Worm (Caenorhabditis elegans) whole organism, L4/young adult: ENCODE results near the gene M01G5.1.

Experiments
- W03F9.2 ChIP-seq: fragments of 150-350 bp; optimal IDR thresholded peaks from 2 replicates; lab custom pipeline; 2014; ENCODE audit warnings: missing biosample characterization, missing genetic modification characterization
- dao-5 ChIP-seq: sonication (generic microtip); optimal IDR thresholded peaks from 2 replicates; lab custom pipeline; 2016; ENCODE audit warnings: missing genotype, missing genetic modification characterization, moderate library complexity, missing compliant biosample characterization
- him-1 ChIP-seq: sonication (generic microtip); optimal IDR thresholded peaks from 2 replicates; lab custom pipeline; 2016; ENCODE audit warnings: missing genotype, missing genetic modification reagents, missing genetic modification characterization, missing compliant biosample characterization

- TF ChIP-seq him-1 (tag; lab: Kevin White, UChicago) (no peak), W03F9.2 (tag; lab: Kevin White, UChicago) (no peak), dao-5 (tag; lab: Kevin White, UChicago) (no peak)
Measured at ce11 chrIII:1483407-1483806, 12.8 kb upstream of the M01G5.1 start, which contains the start of gene Y82E9BR.18.
